Worm (Caenorhabditis elegans) whole organism, L1 larva: ENCODE data around the gene sdz-33.
A peak's percentile ranks its signal among the peaks of the same experiment; 100 is the strongest.

Source experiments
- C04F5.9 ChIP-seq: sonication (generic microtip); optimal IDR thresholded peaks from 2 replicates; lab custom pipeline; 2016; ENCODE audit warnings: missing genetic modification characterization, missing compliant biosample characterization
- C16A3.4 ChIP-seq: fragments of 150-350 bp; optimal IDR thresholded peaks from 2 replicates; lab custom pipeline; 2014; ENCODE audit warnings: missing biosample characterization, missing genetic modification characterization
- C34B4.2 ChIP-seq: sonication (generic microtip); optimal IDR thresholded peaks from 2 replicates; lab custom pipeline; 2017; ENCODE audit warnings: mild to moderate bottlenecking, missing genetic modification characterization, missing compliant biosample characterization
- Y116A8C.19 ChIP-seq: sonication (generic microtip); optimal IDR thresholded peaks from 2 replicates; lab custom pipeline; 2016; ENCODE audit warnings: missing compliant biosample characterization, missing genetic modification characterization, borderline replicate concordance
- alr-1 ChIP-seq: fragments of 200-800 bp; sonication (Bioruptor generic); optimal IDR thresholded peaks from 2 replicates; lab custom pipeline; 2018; ENCODE audit warnings: borderline replicate concordance, mild to moderate bottlenecking, missing genetic modification characterization, missing compliant biosample characterization
- ceh-63 ChIP-seq: fragments of 200-800 bp; sonication (Bioruptor generic); optimal IDR thresholded peaks from 2 replicates; lab custom pipeline; 2018; ENCODE audit warnings: mild to moderate bottlenecking, missing genetic modification characterization, missing compliant biosample characterization
- ceh-88 ChIP-seq: fragments of 200-800 bp; sonication (Bioruptor generic); IDR thresholded peaks from 2 replicates; pipeline ENCODE4 v1.3.6; 2022; ENCODE audit warnings: missing genetic modification characterization, missing compliant biosample characterization
- ceh-90 ChIP-seq: sonication (generic microtip); optimal IDR thresholded peaks from 2 replicates; lab custom pipeline; 2016; ENCODE audit warnings: missing genetic modification characterization, missing compliant biosample characterization
- ces-1 ChIP-seq: fragments of 150-350 bp; optimal IDR thresholded peaks from 2 replicates; lab custom pipeline; 2014; ENCODE audit warnings: missing biosample characterization, missing genetic modification reagents, missing genetic modification characterization
- dpl-1 ChIP-seq, 3 experiments: fragments of 150-350 bp in 2 of 3; sonication (generic microtip) in 1 of 3; optimal IDR thresholded peaks; 2 replicates each; lab custom pipeline; 2014 to 2017; ENCODE audit warnings: missing biosample characterization in 3 of 3, missing genetic modification characterization in 3 of 3, missing genetic modification reagents in 3 of 3
- dsc-1 ChIP-seq: sonication (generic microtip); optimal IDR thresholded peaks from 2 replicates; lab custom pipeline; 2016; ENCODE audit warnings: mild to moderate bottlenecking, missing genetic modification characterization, missing compliant biosample characterization
- efl-1 ChIP-seq, 4 experiments: fragments of 150-350 bp; optimal IDR thresholded peaks in 3 of 4; peaks in 1 of 4; 1 replicate in 1 of 4; 2 replicates in 3 of 4; lab custom pipeline; 2014; ENCODE audit warnings: missing biosample characterization in 2 of 4, missing genetic modification characterization in 2 of 4, missing genetic modification reagents in 2 of 4
- efl-3 ChIP-seq: fragments of 200-800 bp; sonication (Bioruptor generic); optimal IDR thresholded peaks from 2 replicates; lab custom pipeline; 2018; ENCODE audit warnings: mild to moderate bottlenecking, missing genetic modification characterization, missing compliant biosample characterization
- egl-27 ChIP-seq, 2 experiments: fragments of 150-350 bp in 1 of 2; sonication (generic microtip); optimal IDR thresholded peaks; 3 replicates each; lab custom pipeline; 2017 to 2018; ENCODE audit warnings: missing biosample characterization in 2 of 2, missing genetic modification characterization in 2 of 2, missing genetic modification reagents in 2 of 2
- elt-3 ChIP-seq, 6 experiments: fragments of 150-350 bp in 1 of 6; sonication (generic microtip); optimal IDR thresholded peaks; 2 replicates each; lab custom pipeline; 2017 to 2018; ENCODE audit warnings: missing biosample characterization in 6 of 6, missing genetic modification characterization in 6 of 6, inconsistent platforms in 1 of 6
- fos-1 ChIP-seq: fragments of 150-350 bp; optimal IDR thresholded peaks from 2 replicates; lab custom pipeline; 2014; ENCODE audit warnings: missing biosample characterization, missing genetic modification characterization
- hlh-17 ChIP-seq: fragments of 200-800 bp; sonication (Bioruptor generic); optimal IDR thresholded peaks from 2 replicates; lab custom pipeline; 2018; ENCODE audit warnings: missing genetic modification characterization, mild to moderate bottlenecking, missing compliant biosample characterization, moderate library complexity, borderline replicate concordance
- irx-1 ChIP-seq: sonication (generic microtip); optimal IDR thresholded peaks from 2 replicates; lab custom pipeline; 2016; ENCODE audit warnings: missing genetic modification characterization, missing compliant biosample characterization
- isw-1 ChIP-seq: fragments of 200-800 bp; sonication (Bioruptor generic); IDR thresholded peaks from 2 replicates; pipeline ENCODE4 v1.3.6; 2022; ENCODE audit warnings: missing genetic modification characterization, missing compliant biosample characterization
- lin-13 ChIP-seq: fragments of 150-350 bp; optimal IDR thresholded peaks from 2 replicates; lab custom pipeline; 2014; ENCODE audit warnings: missing biosample characterization, missing genetic modification reagents, missing genetic modification characterization
- lin-39 ChIP-seq: fragments of 150-350 bp; optimal IDR thresholded peaks from 2 replicates; lab custom pipeline; 2014; ENCODE audit warnings: missing biosample characterization, missing genetic modification reagents, missing genetic modification characterization
- lir-3 ChIP-seq: sonication (generic microtip); optimal IDR thresholded peaks from 2 replicates; lab custom pipeline; 2016; ENCODE audit warnings: mild to moderate bottlenecking, missing genetic modification characterization, moderate library complexity, missing compliant biosample characterization; ENCODE audit not compliant: poor library complexity
- lsy-2 ChIP-seq, 2 experiments: fragments of 150-350 bp; optimal IDR thresholded peaks; 2 replicates each; lab custom pipeline; 2014; ENCODE audit warnings: missing biosample characterization in 2 of 2, missing genetic modification characterization in 2 of 2
- mdl-1 ChIP-seq, 2 experiments: fragments of 150-350 bp; optimal IDR thresholded peaks; 2 replicates each; lab custom pipeline; 2014 to 2017; ENCODE audit warnings: missing biosample characterization in 2 of 2, missing genetic modification characterization in 2 of 2, inconsistent platforms in 1 of 2
- mep-1 ChIP-seq: fragments of 150-350 bp; optimal IDR thresholded peaks from 2 replicates; lab custom pipeline; 2014; ENCODE audit warnings: missing biosample characterization, missing genetic modification characterization
- nhr-237 ChIP-seq: fragments of 150-350 bp; optimal IDR thresholded peaks from 2 replicates; lab custom pipeline; 2014; ENCODE audit warnings: missing biosample characterization, missing genetic modification characterization
- nhr-47 ChIP-seq: sonication (generic microtip); optimal IDR thresholded peaks from 2 replicates; lab custom pipeline; 2016; ENCODE audit warnings: mild to moderate bottlenecking, missing genetic modification characterization, moderate library complexity, missing compliant biosample characterization
- nhr-71 ChIP-seq: sonication (generic microtip); optimal IDR thresholded peaks from 2 replicates; lab custom pipeline; 2016; ENCODE audit warnings: mild to moderate bottlenecking, missing genetic modification characterization, moderate library complexity, missing compliant biosample characterization
- nhr-84 ChIP-seq: sonication (generic microtip); optimal IDR thresholded peaks from 2 replicates; lab custom pipeline; 2017; ENCODE audit warnings: missing biosample characterization, missing genetic modification characterization
- nhr-85 ChIP-seq: sonication (generic microtip); peaks from one replicate; lab custom pipeline; 2016; ENCODE audit warnings: missing genetic modification characterization, inconsistent platforms, missing compliant biosample characterization
- pag-3 ChIP-seq: sonication (generic microtip); optimal IDR thresholded peaks from 2 replicates; lab custom pipeline; 2017; ENCODE audit warnings: missing genetic modification characterization, mild to moderate bottlenecking, missing compliant biosample characterization, antibody characterized with exemption, borderline replicate concordance; ENCODE audit not compliant: insufficient read depth
- pax-3 ChIP-seq: fragments of 200-800 bp; sonication (Bioruptor generic); optimal IDR thresholded peaks from 2 replicates; lab custom pipeline; 2018; ENCODE audit warnings: mild to moderate bottlenecking, missing genetic modification characterization, moderate library complexity, missing compliant biosample characterization
- pqm-1 ChIP-seq: sonication (generic microtip); optimal IDR thresholded peaks from 3 replicates; lab custom pipeline; 2017; ENCODE audit warnings: missing biosample characterization, missing genetic modification characterization
- skn-1 ChIP-seq: fragments of 150-350 bp; optimal IDR thresholded peaks from 2 replicates; lab custom pipeline; 2014; ENCODE audit warnings: missing biosample characterization, missing genetic modification characterization
- snpc-4 ChIP-seq: fragments of 150-350 bp; optimal IDR thresholded peaks from 2 replicates; lab custom pipeline; 2014; ENCODE audit warnings: missing biosample characterization, missing genetic modification characterization
- sptf-1 ChIP-seq: fragments of 150-350 bp; optimal IDR thresholded peaks from 2 replicates; lab custom pipeline; 2014; ENCODE audit warnings: missing biosample characterization, missing genetic modification characterization
- sup-37 ChIP-seq: fragments of 200-800 bp; sonication (Bioruptor generic); optimal IDR thresholded peaks from 2 replicates; lab custom pipeline; 2018; ENCODE audit warnings: mild to moderate bottlenecking, missing genetic modification characterization, missing compliant biosample characterization
- swsn-7 ChIP-seq: sonication (generic microtip); optimal IDR thresholded peaks from 2 replicates; lab custom pipeline; 2016; ENCODE audit warnings: missing genetic modification characterization, missing compliant biosample characterization
- tbx-2 ChIP-seq: sonication (generic microtip); optimal IDR thresholded peaks from 2 replicates; lab custom pipeline; 2016; ENCODE audit warnings: missing genetic modification characterization, missing compliant biosample characterization
- tlp-1 ChIP-seq: fragments of 150-350 bp; optimal IDR thresholded peaks from 2 replicates; lab custom pipeline; 2014; ENCODE audit warnings: missing biosample characterization, missing genetic modification characterization
- unc-130 ChIP-seq: fragments of 150-350 bp; optimal IDR thresholded peaks from 2 replicates; lab custom pipeline; 2017; ENCODE audit warnings: missing biosample characterization, missing genetic modification characterization, inconsistent platforms
- unc-30 ChIP-seq: sonication (generic microtip); optimal IDR thresholded peaks from 2 replicates; lab custom pipeline; 2017; ENCODE audit warnings: missing biosample characterization, missing genetic modification characterization
- unc-86 ChIP-seq: sonication (generic microtip); optimal IDR thresholded peaks from 2 replicates; lab custom pipeline; 2016; ENCODE audit warnings: missing genetic modification characterization, missing compliant biosample characterization
- unc-98 ChIP-seq: fragments of 200-800 bp; sonication (Bioruptor generic); IDR thresholded peaks from 2 replicates; pipeline ENCODE4 v1.3.6; 2022; ENCODE audit warnings: missing genetic modification characterization, missing compliant biosample characterization
- xbp-1 ChIP-seq: sonication (generic microtip); optimal IDR thresholded peaks from 2 replicates; lab custom pipeline; 2016; ENCODE audit warnings: missing genetic modification characterization, missing compliant biosample characterization
- zip-4 ChIP-seq: fragments of 200-800 bp; sonication (Bioruptor generic); optimal IDR thresholded peaks from 2 replicates; lab custom pipeline; 2018; ENCODE audit warnings: mild to moderate bottlenecking, missing genetic modification characterization, moderate library complexity, missing compliant biosample characterization
- ztf-11 ChIP-seq, 2 experiments: sonication (generic microtip); optimal IDR thresholded peaks; 2 replicates each; lab custom pipeline; 2016 to 2017; ENCODE audit warnings: missing genetic modification characterization in 2 of 2, missing biosample characterization in 1 of 2, missing compliant biosample characterization in 1 of 2
- ztf-4 ChIP-seq: fragments of 150-350 bp; optimal IDR thresholded peaks from 2 replicates; lab custom pipeline; 2014; ENCODE audit warnings: missing biosample characterization, missing genetic modification characterization

The sdz-33 gene

ce11 chrIII:11942664-11943063 is 35.4 kb downstream of the sdz-33 start (continued):
- TF ChIP-seq fos-1 (tag; lab: Kevin White, UChicago) (no peak), lin-13 (GFP tag; lab: Kevin White, UChicago) (no peak), C04F5.9 (tag; lab: Kevin White, UChicago) (peak; percentile 30), ceh-63 (GFP tag; lab: Kevin White, UChicago) (no peak), isw-1 (GFP tag; lab: Robert Waterston, UW) (no peak), C34B4.2 (tag; lab: Kevin White, UChicago) (no peak), pag-3 (tag; lab: Kevin White, UChicago) (no peak), ceh-90 (no peak), unc-86 (tag; lab: Kevin White, UChicago) (no peak), Y116A8C.19 (tag; lab: Kevin White, UChicago) (no peak), zip-4 (GFP tag; lab: Kevin White, UChicago) (no peak), nhr-71 (tag; lab: Kevin White, UChicago) (peak; percentile 88), lin-39 (tag; lab: Kevin White, UChicago) (peak; percentile 40), tbx-2 (tag; lab: Kevin White, UChicago) (no peak), lir-3 (tag; lab: Kevin White, UChicago) (no peak), dsc-1 (tag; lab: Kevin White, UChicago) (peak; percentile 10), sup-37 (no peak), ceh-88 (no peak), tlp-1 (no peak), nhr-84 (tag; lab: Kevin White, UChicago) (no peak), snpc-4 (tag; lab: Kevin White, UChicago) (no peak), alr-1 (tag; lab: Kevin White, UChicago) (no peak), dpl-1 (GFP tag; optimal IDR thresholded peaks at IDR 0.05; lab: Kevin White, UChicago) (no peak), lsy-2 (tag; optimal IDR thresholded peaks at IDR 0.05; lab: Kevin White, UChicago) (peak; percentile 25 to 58), nhr-237 (tag; lab: Kevin White, UChicago) (no peak), ztf-4 (tag; lab: Kevin White, UChicago) (no peak), swsn-7 (tag; lab: Kevin White, UChicago) (peak; percentile 46), pqm-1 (tag; lab: Kevin White, UChicago) (no peak), nhr-85 (no peak), mdl-1 (tag; optimal IDR thresholded peaks at IDR 0.05; lab: Kevin White, UChicago) (peak in 1 of 2 experiments; percentile 2), efl-3 (GFP tag; lab: Kevin White, UChicago) (no peak), efl-1 (optimal IDR thresholded peaks at IDR 0.05; lab: Kevin White, UChicago) (peak; percentile 19 to 27), efl-1 (GFP tag; optimal IDR thresholded peaks at IDR 0.05 in 1 of 2; lab: Kevin White, UChicago) (peak; percentile 26 to 90), C16A3.4 (tag; lab: Kevin White, UChicago) (no peak), ces-1 (GFP tag; lab: Kevin White, UChicago) (no peak), irx-1 (tag; lab: Kevin White, UChicago) (no peak), ztf-11 (tag; optimal IDR thresholded peaks at IDR 0.05; lab: Kevin White, UChicago) (no peak)
- TF ChIP-seq, all 84 proteins: peak for 18

ce11 chrIII:11946062-11946749 is 38.9 kb downstream of the sdz-33 start:
- TF ChIP-seq xbp-1 (peak; percentile 97), skn-1 (tag; lab: Kevin White, UChicago) (peak; percentile 70), swsn-7 (tag; lab: Kevin White, UChicago) (peak; percentile 97), elt-3 (tag; optimal IDR thresholded peaks at IDR 0.05; lab: Kevin White, UChicago) (peak in 2 of 6 experiments; percentile 48 to 55), unc-30 (tag; lab: Kevin White, UChicago) (no peak), nhr-47 (tag; lab: Kevin White, UChicago) (peak; percentile 99), alr-1 (tag; lab: Kevin White, UChicago) (no peak), ces-1 (GFP tag; lab: Kevin White, UChicago) (no peak), nhr-71 (tag; lab: Kevin White, UChicago) (peak; percentile 98), isw-1 (GFP tag; lab: Robert Waterston, UW) (peak; percentile 91), C16A3.4 (tag; lab: Kevin White, UChicago) (peak; percentile 66), ceh-90 (peak; percentile 100), Y116A8C.19 (tag; lab: Kevin White, UChicago) (peak; percentile 99), pax-3 (tag; lab: Kevin White, UChicago) (peak; percentile 99), hlh-17 (GFP tag; lab: Kevin White, UChicago) (peak; percentile 100), unc-98 (peak; percentile 98), sptf-1 (tag; lab: Kevin White, UChicago) (no peak), egl-27 (tag; optimal IDR thresholded peaks at IDR 0.05; lab: Kevin White, UChicago) (no peak), tlp-1 (no peak), ztf-11 (tag; optimal IDR thresholded peaks at IDR 0.05; lab: Kevin White, UChicago) (peak in 1 of 2 experiments; percentile 100), mep-1 (tag; lab: Kevin White, UChicago) (peak; percentile 88), unc-130 (peak; percentile 52), nhr-237 (tag; lab: Kevin White, UChicago) (peak; percentile 3)
